Worm (Caenorhabditis elegans): Measurements from ENCODE around the gene F41E6.5.

ce11 chrV:8560916-8561315, 42.4 kb upstream of the F41E6.5 start, which contains the start of gene acr-16:
- TF ChIP-seq tab-1 (GFP tag; IDR thresholded peaks at IDR 0.05) (no peak), ztf-23 (GFP tag; IDR thresholded peaks at IDR 0.05) (no peak)

All from whole organism, midembryonic.